Fruit fly (Drosophila melanogaster) Kc167 (cell line): ENCODE results near the gene Syn1.

Source experiments
- Myc ChIP-seq: fragments of >200 bp; optimal IDR thresholded peaks from 2 replicates; lab custom pipeline; 2017; ENCODE audit warnings: missing external identifiers
- h ChIP-seq: fragments of >200 bp; optimal IDR thresholded peaks from 3 replicates; lab custom pipeline; 2018; ENCODE audit warnings: missing external identifiers
- psq ChIP-seq: fragments of >200 bp; optimal IDR thresholded peaks from 2 replicates; lab custom pipeline; 2017; ENCODE audit warnings: missing external identifiers

dm6 chr3L:21738175-21739016 is 31.9 kb downstream of the Syn1 start, which contains the start of gene CG14567:
- TF ChIP-seq psq (lab: Kevin White, UChicago) = no peak
- no peak for TF ChIP-seq h (lab: Kevin White, UChicago)
- no peak for TF ChIP-seq Myc (lab: Kevin White, UChicago)
